Worm (Caenorhabditis elegans) whole organism, young adult: ENCODE results near the gene F11E6.4.

ENCODE experiments used
- F57C9.4 ChIP-seq: sonication (generic microtip); optimal IDR thresholded peaks from 2 replicates; lab custom pipeline; 2017; ENCODE audit warnings: mild to moderate bottlenecking, missing genetic modification characterization, missing compliant biosample characterization
- ceh-91 ChIP-seq: fragments of 200-800 bp; sonication (Bioruptor generic); IDR thresholded peaks from 2 replicates; pipeline ENCODE4 v1.3.6; 2022; ENCODE audit warnings: missing genetic modification reagents, missing genetic modification characterization, missing compliant biosample characterization
- nfya-1 ChIP-seq: sonication (generic microtip); optimal IDR thresholded peaks from 2 replicates; lab custom pipeline; 2017; ENCODE audit warnings: antibody characterized with exemption, missing compliant biosample characterization, missing genetic modification characterization, borderline replicate concordance; ENCODE audit not compliant: insufficient read depth

DNA sequence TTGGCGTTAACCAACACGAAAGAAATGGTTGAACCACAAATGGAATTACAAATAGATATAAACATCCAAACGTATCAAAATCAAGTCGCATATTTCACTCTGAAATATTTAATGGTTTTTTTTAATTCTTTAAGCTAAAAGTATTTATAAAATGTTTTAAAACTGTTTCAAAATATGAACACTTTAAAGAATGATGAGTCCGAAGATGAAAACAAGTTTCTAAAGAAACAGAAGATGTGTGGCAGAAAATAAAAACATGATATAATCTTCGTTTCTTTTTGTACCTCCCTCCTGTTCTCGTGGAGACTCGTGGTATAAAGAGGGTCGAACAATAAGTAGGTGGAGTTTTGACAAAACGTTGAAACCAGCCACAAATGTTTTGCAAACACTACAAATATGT, 38.9 kb downstream of the F11E6.4 start, which contains the start of gene lact-6:
- no peak for TF ChIP-seq ceh-91 (GFP tag; lab: Robert Waterston, UW)
- no peak for TF ChIP-seq nfya-1
- TF ChIP-seq F57C9.4 (tag; lab: Kevin White, UChicago), result no peak
